Worm (Caenorhabditis elegans) whole organism, L1 larva: ENCODE results near the gene T27A8.3.

Source experiments
- C16A3.4 ChIP-seq: fragments of 150-350 bp; optimal IDR thresholded peaks from 2 replicates; lab custom pipeline; 2014; ENCODE audit warnings: missing biosample characterization, missing genetic modification characterization
- alr-1 ChIP-seq: fragments of 200-800 bp; sonication (Bioruptor generic); optimal IDR thresholded peaks from 2 replicates; lab custom pipeline; 2018; ENCODE audit warnings: borderline replicate concordance, mild to moderate bottlenecking, missing genetic modification characterization, missing compliant biosample characterization
- ama-1 ChIP-seq: fragments of 150-350 bp; optimal IDR thresholded peaks from 2 replicates; lab custom pipeline; 2014
- ces-1 ChIP-seq: fragments of 150-350 bp; optimal IDR thresholded peaks from 2 replicates; lab custom pipeline; 2014; ENCODE audit warnings: missing biosample characterization, missing genetic modification reagents, missing genetic modification characterization
- dsc-1 ChIP-seq: sonication (generic microtip); optimal IDR thresholded peaks from 2 replicates; lab custom pipeline; 2016; ENCODE audit warnings: mild to moderate bottlenecking, missing genetic modification characterization, missing compliant biosample characterization
- efl-1 ChIP-seq, 4 experiments: fragments of 150-350 bp; optimal IDR thresholded peaks in 3 of 4; peaks in 1 of 4; 1 replicate in 1 of 4; 2 replicates in 3 of 4; lab custom pipeline; 2014; ENCODE audit warnings: missing biosample characterization in 2 of 4, missing genetic modification characterization in 2 of 4, missing genetic modification reagents in 2 of 4
- egl-27 ChIP-seq, 2 experiments: fragments of 150-350 bp in 1 of 2; sonication (generic microtip); optimal IDR thresholded peaks; 3 replicates each; lab custom pipeline; 2017 to 2018; ENCODE audit warnings: missing biosample characterization in 2 of 2, missing genetic modification characterization in 2 of 2, missing genetic modification reagents in 2 of 2
- elt-2 ChIP-seq: sonication (generic microtip); optimal IDR thresholded peaks from 2 replicates; lab custom pipeline; 2016; ENCODE audit warnings: missing genetic modification characterization, mild to moderate bottlenecking, inconsistent platforms, missing compliant biosample characterization, missing genetic modification reagents
- elt-3 ChIP-seq, 6 experiments: fragments of 150-350 bp in 1 of 6; sonication (generic microtip); optimal IDR thresholded peaks; 2 replicates each; lab custom pipeline; 2017 to 2018; ENCODE audit warnings: missing biosample characterization in 6 of 6, missing genetic modification characterization in 6 of 6, inconsistent platforms in 1 of 6
- ets-5 ChIP-seq: fragments of 200-800 bp; sonication (Bioruptor generic); IDR thresholded peaks from 2 replicates; pipeline ENCODE4 v1.3.6; 2022; ENCODE audit warnings: missing genetic modification characterization, missing compliant biosample characterization
- fkh-10 ChIP-seq: sonication (generic microtip); optimal IDR thresholded peaks from 2 replicates; lab custom pipeline; 2017; ENCODE audit warnings: missing biosample characterization, missing genetic modification reagents, missing genetic modification characterization
- fkh-8 ChIP-seq: sonication (generic microtip); optimal IDR thresholded peaks from 2 replicates; lab custom pipeline; 2016; ENCODE audit warnings: mild to moderate bottlenecking, missing genetic modification characterization, missing compliant biosample characterization
- hlh-4 ChIP-seq: sonication (generic microtip); optimal IDR thresholded peaks from 2 replicates; lab custom pipeline; 2016; ENCODE audit warnings: mild to moderate bottlenecking, missing genetic modification characterization, missing compliant biosample characterization
- jun-1 ChIP-seq: fragments of 150-350 bp; optimal IDR thresholded peaks from 2 replicates; lab custom pipeline; 2014; ENCODE audit warnings: missing biosample characterization, missing genetic modification reagents, missing genetic modification characterization
- lin-14 ChIP-seq: fragments of 200-800 bp; sonication (Bioruptor generic); optimal IDR thresholded peaks from 2 replicates; lab custom pipeline; 2018; ENCODE audit warnings: mild to moderate bottlenecking, missing genetic modification characterization, moderate library complexity, missing compliant biosample characterization
- lin-15B ChIP-seq: fragments of 150-350 bp; sonication (generic microtip); optimal IDR thresholded peaks from 3 replicates; lab custom pipeline; 2014; ENCODE audit warnings: missing biosample characterization, missing genetic modification characterization
- lin-35 ChIP-seq, 2 experiments: fragments of 150-350 bp; optimal IDR thresholded peaks; 2 replicates each; lab custom pipeline; 2014; ENCODE audit warnings: missing biosample characterization in 2 of 2, missing genetic modification characterization in 2 of 2, missing genetic modification reagents in 2 of 2
- nhr-12 ChIP-seq: sonication (generic microtip); optimal IDR thresholded peaks from 2 replicates; lab custom pipeline; 2017; ENCODE audit warnings: missing biosample characterization, missing genetic modification characterization
- nhr-47 ChIP-seq: sonication (generic microtip); optimal IDR thresholded peaks from 2 replicates; lab custom pipeline; 2016; ENCODE audit warnings: mild to moderate bottlenecking, missing genetic modification characterization, moderate library complexity, missing compliant biosample characterization
- nhr-71 ChIP-seq: sonication (generic microtip); optimal IDR thresholded peaks from 2 replicates; lab custom pipeline; 2016; ENCODE audit warnings: mild to moderate bottlenecking, missing genetic modification characterization, moderate library complexity, missing compliant biosample characterization
- nhr-76 ChIP-seq: sonication (generic microtip); optimal IDR thresholded peaks from 2 replicates; lab custom pipeline; 2017; ENCODE audit warnings: missing biosample characterization, missing genetic modification characterization
- nhr-77 ChIP-seq: fragments of 150-350 bp; optimal IDR thresholded peaks from 2 replicates; lab custom pipeline; 2014; ENCODE audit warnings: missing biosample characterization, missing genetic modification characterization
- nhr-85 ChIP-seq: sonication (generic microtip); peaks from one replicate; lab custom pipeline; 2016; ENCODE audit warnings: missing genetic modification characterization, inconsistent platforms, missing compliant biosample characterization
- rnt-1 ChIP-seq: sonication (generic microtip); optimal IDR thresholded peaks from 2 replicates; lab custom pipeline; 2016; ENCODE audit warnings: mild to moderate bottlenecking, missing genetic modification characterization, moderate library complexity, missing compliant biosample characterization
- snpc-4 ChIP-seq: fragments of 150-350 bp; optimal IDR thresholded peaks from 2 replicates; lab custom pipeline; 2014; ENCODE audit warnings: missing biosample characterization, missing genetic modification characterization
- sox-4 ChIP-seq: sonication (generic microtip); optimal IDR thresholded peaks from 2 replicates; lab custom pipeline; 2016; ENCODE audit warnings: missing genetic modification characterization, missing compliant biosample characterization
- sptf-1 ChIP-seq: fragments of 150-350 bp; optimal IDR thresholded peaks from 2 replicates; lab custom pipeline; 2014; ENCODE audit warnings: missing biosample characterization, missing genetic modification characterization
- swsn-7 ChIP-seq: sonication (generic microtip); optimal IDR thresholded peaks from 2 replicates; lab custom pipeline; 2016; ENCODE audit warnings: missing genetic modification characterization, missing compliant biosample characterization
- tbx-2 ChIP-seq: sonication (generic microtip); optimal IDR thresholded peaks from 2 replicates; lab custom pipeline; 2016; ENCODE audit warnings: missing genetic modification characterization, missing compliant biosample characterization
- unc-130 ChIP-seq: fragments of 150-350 bp; optimal IDR thresholded peaks from 2 replicates; lab custom pipeline; 2017; ENCODE audit warnings: missing biosample characterization, missing genetic modification characterization, inconsistent platforms
- unc-62 ChIP-seq: fragments of 150-350 bp; optimal IDR thresholded peaks from 2 replicates; lab custom pipeline; 2014; ENCODE audit warnings: missing biosample characterization, missing genetic modification reagents, missing genetic modification characterization
- unc-86 ChIP-seq: sonication (generic microtip); optimal IDR thresholded peaks from 2 replicates; lab custom pipeline; 2016; ENCODE audit warnings: missing genetic modification characterization, missing compliant biosample characterization
- vab-15 ChIP-seq: sonication (generic microtip); optimal IDR thresholded peaks from 2 replicates; lab custom pipeline; 2017; ENCODE audit warnings: missing genotype, mild to moderate bottlenecking, missing genetic modification characterization, missing compliant biosample characterization
- xbp-1 ChIP-seq: sonication (generic microtip); optimal IDR thresholded peaks from 2 replicates; lab custom pipeline; 2016; ENCODE audit warnings: missing genetic modification characterization, missing compliant biosample characterization

T27A8.3 gene

ce11 chrX:16041808-16042207 is 20.7 kb upstream of the T27A8.3 start:
- TF ChIP-seq elt-2 (tag; lab: Kevin White, UChicago) (peak; percentile 40), C16A3.4 (tag; lab: Kevin White, UChicago) (no peak)

- no peak for TF ChIP-seq lin-35 (GFP tag; optimal IDR thresholded peaks at IDR 0.05; lab: Kevin White, UChicago)
- no peak for TF ChIP-seq sptf-1 (tag; lab: Kevin White, UChicago)
- TF ChIP-seq sox-4 (tag; lab: Kevin White, UChicago): no peak
- no peak for TF ChIP-seq nhr-77 (tag; lab: Kevin White, UChicago)
- no peak for TF ChIP-seq xbp-1
- TF ChIP-seq elt-2 (tag; lab: Kevin White, UChicago): no peak
- TF ChIP-seq ets-5 (GFP tag; lab: Robert Waterston, UW): no peak
- no peak for TF ChIP-seq ama-1 (lab: Kevin White, UChicago)
- TF ChIP-seq nhr-71 (tag; lab: Kevin White, UChicago): peak; percentile 10
- TF ChIP-seq ces-1 (GFP tag; lab: Kevin White, UChicago): no peak
- no peak for TF ChIP-seq hlh-4
- no peak for TF ChIP-seq unc-130 (tag; lab: Kevin White, UChicago)
- TF ChIP-seq nhr-47 (tag; lab: Kevin White, UChicago): peak; percentile 17
- no peak for TF ChIP-seq nhr-12 (tag; lab: Kevin White, UChicago)
- TF ChIP-seq lin-15B (tag; lab: Kevin White, UChicago): no peak
- TF ChIP-seq, all 84 proteins: peak for 2
These were observed 20.0 kb upstream of the T27A8.3 start for ce11 chrX:16042480-16042879.

- TF ChIP-seq efl-1 (optimal IDR thresholded peaks at IDR 0.05; lab: Kevin White, UChicago) (no peak), efl-1 (GFP tag; optimal IDR thresholded peaks at IDR 0.05 in 1 of 2; lab: Kevin White, UChicago) (peak in 1 of 2 experiments; percentile 49), jun-1 (tag; lab: Kevin White, UChicago) (no peak)
These were observed 18.2 kb upstream of the T27A8.3 start for ce11 chrX:16044325-16044724.

ce11 chrX:16046379-16046778 is 16.1 kb upstream of the T27A8.3 start:
- TF ChIP-seq nhr-47 (tag; lab: Kevin White, UChicago) (no peak), unc-62 (GFP tag; lab: Kevin White, UChicago) (no peak), elt-3 (tag; optimal IDR thresholded peaks at IDR 0.05; lab: Kevin White, UChicago) (no peak), rnt-1 (tag; lab: Kevin White, UChicago) (no peak), alr-1 (tag; lab: Kevin White, UChicago) (no peak), nhr-76 (tag; lab: Kevin White, UChicago) (no peak), lin-14 (GFP tag; lab: Kevin White, UChicago) (no peak), snpc-4 (tag; lab: Kevin White, UChicago) (no peak), dsc-1 (tag; lab: Kevin White, UChicago) (no peak), vab-15 (tag; lab: Kevin White, UChicago) (no peak), swsn-7 (tag; lab: Kevin White, UChicago) (no peak), ama-1 (lab: Kevin White, UChicago) (no peak), nhr-85 (no peak), tbx-2 (tag; lab: Kevin White, UChicago) (no peak), fkh-8 (tag; lab: Kevin White, UChicago) (no peak)
- TF ChIP-seq, all 84 proteins: peak for 0

ce11 chrX:16049573-16049972 is 12.9 kb upstream of the T27A8.3 start, which contains the start of gene cpd-2:
cpd-2 (plus strand) TSS chrX:16049873.
- no peak for TF ChIP-seq unc-130 (tag; lab: Kevin White, UChicago)
- no peak for TF ChIP-seq xbp-1
- no peak for TF ChIP-seq egl-27 (tag; optimal IDR thresholded peaks at IDR 0.05; lab: Kevin White, UChicago)
- TF ChIP-seq unc-86 (tag; lab: Kevin White, UChicago): no peak
- peak; percentile 29 for TF ChIP-seq lin-14 (GFP tag; lab: Kevin White, UChicago)
- no peak for TF ChIP-seq fkh-10 (GFP tag; lab: Kevin White, UChicago)
